Fruit fly (Drosophila melanogaster) whole organism, prepupa: ENCODE results near the gene CG42815.

ENCODE experiments used
- Blimp-1 ChIP-seq: fragments of 200-800 bp; sonication (Bioruptor generic); optimal IDR thresholded peaks from 3 replicates; lab custom pipeline; 2017; ENCODE audit warnings: missing biosample characterization, missing genetic modification characterization, mild to moderate bottlenecking, moderate library complexity, missing genetic modification reagents
- CG3032 ChIP-seq: fragments of 200-800 bp; optimal IDR thresholded peaks from 2 replicates; lab custom pipeline; 2019; ENCODE audit warnings: missing biosample characterization, mild to moderate bottlenecking, missing genetic modification characterization, moderate library complexity
- CG31627 ChIP-seq: fragments of 200-800 bp; sonication (Bioruptor generic); optimal IDR thresholded peaks from 3 replicates; lab custom pipeline; 2016; ENCODE audit warnings: missing biosample characterization, missing genetic modification characterization
- CG6792 ChIP-seq: fragments of 200-800 bp; sonication (Bioruptor generic); optimal IDR thresholded peaks from 3 replicates; lab custom pipeline; 2016; ENCODE audit warnings: missing biosample characterization, missing genetic modification characterization
- CG8119 ChIP-seq: fragments of 200-800 bp; sonication (Bioruptor generic); IDR thresholded peaks from 3 replicates; pipeline ENCODE4 v1.3.6; 2022; ENCODE audit warnings: missing biosample characterization, missing genetic modification characterization
- Eip93F ChIP-seq: fragments of 200-800 bp; sonication (Bioruptor generic); optimal IDR thresholded peaks from 2 replicates; lab custom pipeline; 2016; ENCODE audit warnings: missing biosample characterization, mild to moderate bottlenecking, missing genetic modification characterization
- Gug ChIP-seq: fragments of 200-800 bp; sonication (Bioruptor generic); IDR thresholded peaks from 2 replicates; pipeline ENCODE4 v1.3.6; 2022; ENCODE audit warnings: missing biosample characterization, missing genetic modification characterization
- Hr39 ChIP-seq: fragments of 200-800 bp; sonication (Bioruptor generic); optimal IDR thresholded peaks from 2 replicates; lab custom pipeline; 2016; ENCODE audit warnings: missing biosample characterization, missing genetic modification characterization
- Sox102F ChIP-seq: fragments of 200-800 bp; sonication (Bioruptor generic); optimal IDR thresholded peaks from 2 replicates; lab custom pipeline; 2016; ENCODE audit warnings: missing biosample characterization, mild to moderate bottlenecking, missing genetic modification characterization
- achi ChIP-seq: fragments of 200-800 bp; sonication (Bioruptor generic); optimal IDR thresholded peaks from 3 replicates; lab custom pipeline; 2016; ENCODE audit warnings: missing biosample characterization, missing genetic modification characterization
- dsx ChIP-seq: fragments of 200-800 bp; optimal IDR thresholded peaks from 3 replicates; lab custom pipeline; 2019; ENCODE audit warnings: missing biosample characterization, mild to moderate bottlenecking, missing genetic modification characterization, moderate library complexity; ENCODE audit not compliant: poor library complexity, severe bottlenecking
- lz ChIP-seq: fragments of 200-800 bp; sonication (Bioruptor generic); optimal IDR thresholded peaks from 3 replicates; lab custom pipeline; 2016; ENCODE audit warnings: missing biosample characterization, missing genetic modification characterization
- pdm3 ChIP-seq: fragments of 200-800 bp; sonication (Bioruptor generic); optimal IDR thresholded peaks from 3 replicates; lab custom pipeline; 2016; ENCODE audit warnings: missing biosample characterization, missing genetic modification characterization
- svp ChIP-seq: fragments of 200-800 bp; sonication (Bioruptor generic); peaks from one replicate; lab custom pipeline; 2016; ENCODE audit warnings: missing biosample characterization, missing genetic modification characterization

DNA sequence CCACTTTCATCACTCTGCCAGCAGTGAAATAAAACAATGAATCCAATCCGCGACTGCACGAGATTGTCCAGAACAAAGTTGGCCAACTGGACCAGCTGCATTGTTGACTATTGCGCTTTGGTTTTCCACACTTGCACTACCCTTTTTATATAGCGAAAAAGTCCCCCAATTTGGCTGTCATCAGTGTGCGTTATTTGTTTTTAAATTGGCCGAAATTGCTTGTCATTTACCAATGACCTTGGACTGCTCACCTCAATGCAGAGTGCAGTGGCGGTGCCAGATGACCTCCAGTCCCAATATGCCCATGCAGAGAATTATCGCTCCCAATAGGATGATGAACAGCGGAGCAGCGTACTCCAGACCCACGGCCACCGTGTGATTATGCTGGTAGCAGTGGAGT lies 26.5 kb upstream of the CG42815 start, which contains the start of gene Ir75a:
- no peak for TF ChIP-seq lz (GFP tag; lab: Kevin White, UChicago)
- TF ChIP-seq Gug = no peak
- no peak for TF ChIP-seq Eip93F (GFP tag; lab: Kevin White, UChicago)
- TF ChIP-seq Blimp-1 (GFP tag; lab: Kevin White, UChicago) = no peak
- TF ChIP-seq dsx (GFP tag; lab: Kevin White, UChicago) = no peak
- no peak for TF ChIP-seq CG8119
- TF ChIP-seq achi (GFP tag; lab: Kevin White, UChicago) = no peak
- no peak for TF ChIP-seq CG6792 (GFP tag; lab: Kevin White, UChicago)
- no peak for TF ChIP-seq CG31627
- TF ChIP-seq pdm3 (GFP tag; lab: Kevin White, UChicago) = no peak
- no peak for TF ChIP-seq CG3032 (tag; lab: Kevin White, UChicago)
- no peak for TF ChIP-seq Hr39
- TF ChIP-seq Sox102F (GFP tag; lab: Kevin White, UChicago) = no peak
- TF ChIP-seq svp (GFP tag; lab: Kevin White, UChicago) = no peak
